Worm (Caenorhabditis elegans) whole organism, L4/young adult: ENCODE results near the gene F56D6.12.

Source experiments
- W03F9.2 ChIP-seq: fragments of 150-350 bp; optimal IDR thresholded peaks from 2 replicates; lab custom pipeline; 2014; ENCODE audit warnings: missing biosample characterization, missing genetic modification characterization
- dao-5 ChIP-seq: sonication (generic microtip); optimal IDR thresholded peaks from 2 replicates; lab custom pipeline; 2016; ENCODE audit warnings: missing genotype, missing genetic modification characterization, moderate library complexity, missing compliant biosample characterization
- him-1 ChIP-seq: sonication (generic microtip); optimal IDR thresholded peaks from 2 replicates; lab custom pipeline; 2016; ENCODE audit warnings: missing genotype, missing genetic modification reagents, missing genetic modification characterization, missing compliant biosample characterization

F56D6.12 gene

DNA sequence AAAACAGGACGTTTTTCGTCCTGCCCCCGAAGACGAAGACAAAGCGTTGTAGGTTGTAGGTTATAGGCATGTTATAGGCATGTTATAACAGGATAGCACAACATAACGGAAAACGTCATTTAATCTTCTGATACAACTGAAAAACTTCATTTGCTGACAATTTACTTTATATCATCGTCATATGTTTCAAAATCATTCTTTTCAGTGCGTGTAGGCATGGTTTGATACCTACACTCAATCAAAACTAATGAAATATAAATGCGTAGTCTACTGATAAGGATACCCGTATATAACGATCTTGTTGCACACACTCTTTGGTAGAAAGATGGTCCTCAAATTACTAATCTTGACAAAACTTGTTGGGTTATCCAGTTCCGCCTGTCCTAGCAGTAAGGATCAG is 48.8 kb downstream of the F56D6.12 start, which contains the start of gene clec-74:
Gene clec-74, plus strand, starts transcription at position 301 of the 400 bp plus-strand sequence.
- no peak for TF ChIP-seq W03F9.2 (tag; lab: Kevin White, UChicago)
- no peak for TF ChIP-seq him-1 (tag; lab: Kevin White, UChicago)
- TF ChIP-seq dao-5: no peak
